Worm (Caenorhabditis elegans) whole organism, L3 larva: Measurements from ENCODE around the gene dpy-30.

Source experiments
- aly-2 ChIP-seq: fragments of 150-350 bp; optimal IDR thresholded peaks from 2 replicates; lab custom pipeline; 2014; ENCODE audit warnings: missing biosample characterization, missing genetic modification characterization
- ama-1 ChIP-seq: fragments of 150-350 bp; optimal IDR thresholded peaks from 2 replicates; lab custom pipeline; 2018
- egl-27 ChIP-seq: sonication (generic microtip); optimal IDR thresholded peaks from 4 replicates; lab custom pipeline; 2017; ENCODE audit warnings: missing biosample characterization, missing genetic modification reagents, missing genetic modification characterization
- fos-1 ChIP-seq: fragments of 150-350 bp; optimal IDR thresholded peaks from 2 replicates; lab custom pipeline; 2014; ENCODE audit warnings: missing biosample characterization, missing genetic modification characterization
- lin-39 ChIP-seq: fragments of 150-350 bp; optimal IDR thresholded peaks from 2 replicates; lab custom pipeline; 2018; ENCODE audit warnings: missing biosample characterization, missing genetic modification reagents, missing genetic modification characterization
- nfya-1 ChIP-seq: sonication (generic microtip); optimal IDR thresholded peaks from 2 replicates; lab custom pipeline; 2017; ENCODE audit warnings: missing genetic modification characterization, mild to moderate bottlenecking, missing compliant biosample characterization, antibody characterized with exemption, moderate library complexity; ENCODE audit not compliant: insufficient read depth
- nhr-11 ChIP-seq: fragments of 150-350 bp; optimal IDR thresholded peaks from 2 replicates; lab custom pipeline; 2014; ENCODE audit warnings: missing biosample characterization, missing genetic modification characterization
- nhr-23 ChIP-seq: fragments of 150-350 bp; optimal IDR thresholded peaks from 2 replicates; lab custom pipeline; 2014; ENCODE audit warnings: missing biosample characterization, missing genetic modification reagents, missing genetic modification characterization
- nhr-28 ChIP-seq: fragments of 150-350 bp; optimal IDR thresholded peaks from 2 replicates; lab custom pipeline; 2014; ENCODE audit warnings: missing biosample characterization, missing genetic modification characterization
- pha-4 ChIP-seq: fragments of 150-350 bp; optimal IDR thresholded peaks from 2 replicates; lab custom pipeline; 2014; ENCODE audit warnings: missing biosample characterization, missing genetic modification reagents, missing genetic modification characterization
- tbx-2 ChIP-seq: sonication (generic microtip); optimal IDR thresholded peaks from 2 replicates; lab custom pipeline; 2016; ENCODE audit warnings: mild to moderate bottlenecking, missing genetic modification characterization, missing compliant biosample characterization
- unc-39 ChIP-seq: sonication (generic microtip); optimal IDR thresholded peaks from 4 replicates; lab custom pipeline; 2017; ENCODE audit warnings: missing biosample characterization, missing genetic modification characterization
- unc-62 ChIP-seq: fragments of 150-350 bp; sonication (generic microtip); optimal IDR thresholded peaks from 4 replicates; lab custom pipeline; 2014; ENCODE audit warnings: missing biosample characterization, missing genetic modification reagents, missing genetic modification characterization
- ztf-4 ChIP-seq: fragments of 150-350 bp; optimal IDR thresholded peaks from 2 replicates; lab custom pipeline; 2014; ENCODE audit warnings: missing biosample characterization, missing genetic modification characterization

- no peak for TF ChIP-seq egl-27 (tag; lab: Kevin White, UChicago)
- TF ChIP-seq tbx-2 (tag; lab: Kevin White, UChicago) = no peak
- no peak for TF ChIP-seq ztf-4
- TF ChIP-seq unc-62 = no peak
- no peak for TF ChIP-seq unc-39
- no peak for TF ChIP-seq nhr-11 (tag; lab: Kevin White, UChicago)
- no peak for TF ChIP-seq pha-4
- TF ChIP-seq nfya-1 (tag; lab: Kevin White, UChicago) = no peak
- TF ChIP-seq nhr-28 = no peak
- no peak for TF ChIP-seq fos-1 (tag; lab: Kevin White, UChicago)
- TF ChIP-seq nhr-23 (tag; lab: Kevin White, UChicago) = no peak
- TF ChIP-seq ama-1 = no peak
- TF ChIP-seq lin-39 (tag; lab: Kevin White, UChicago) = no peak
- no peak for TF ChIP-seq aly-2 (tag; lab: Kevin White, UChicago)
These were observed 10.0 kb upstream of the dpy-30 start, which contains the start of gene elpc-3 for ce11 chrV:12181310-12181709.
